Fruit fly (Drosophila melanogaster) whole organism, larva: ENCODE data around the gene CG8578.
A peak's percentile ranks its signal among the peaks of the same experiment; 100 is the strongest.

Experiments used
- noc ChIP-seq: fragments of 200-800 bp; sonication (Bioruptor generic); optimal IDR thresholded peaks from 3 replicates; lab custom pipeline; 2019; ENCODE audit warnings: missing biosample characterization, mild to moderate bottlenecking, missing genetic modification characterization, moderate library complexity

The CG8578 gene

DNA sequence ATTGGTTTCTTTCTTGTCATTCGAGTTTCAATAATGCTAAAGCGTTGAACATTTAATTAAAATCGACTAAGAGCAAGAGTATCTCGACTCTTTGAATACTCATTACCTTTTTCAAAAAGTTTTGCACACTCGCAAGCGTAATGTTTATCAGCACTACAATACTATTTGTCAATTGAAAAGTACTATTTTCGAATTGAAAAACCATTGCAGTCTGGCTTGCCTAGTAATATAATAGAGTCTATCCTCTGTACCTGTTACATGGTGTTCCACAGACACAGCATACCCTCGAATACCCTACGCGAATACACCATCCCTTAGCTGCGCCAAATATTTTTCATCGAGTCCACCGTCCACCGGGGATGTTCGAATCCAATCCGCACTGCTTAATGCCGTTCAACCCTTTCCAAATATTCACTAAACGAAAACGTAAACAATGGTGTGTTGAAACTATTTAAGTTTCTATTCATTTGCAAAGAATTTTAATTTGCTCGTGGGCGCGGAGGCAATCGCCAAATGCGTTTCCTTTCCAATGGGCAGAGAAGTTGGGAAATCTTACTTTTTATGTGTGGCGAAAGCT, 25.6 kb upstream of the CG8578 start:
- no peak for TF ChIP-seq noc

DNA sequence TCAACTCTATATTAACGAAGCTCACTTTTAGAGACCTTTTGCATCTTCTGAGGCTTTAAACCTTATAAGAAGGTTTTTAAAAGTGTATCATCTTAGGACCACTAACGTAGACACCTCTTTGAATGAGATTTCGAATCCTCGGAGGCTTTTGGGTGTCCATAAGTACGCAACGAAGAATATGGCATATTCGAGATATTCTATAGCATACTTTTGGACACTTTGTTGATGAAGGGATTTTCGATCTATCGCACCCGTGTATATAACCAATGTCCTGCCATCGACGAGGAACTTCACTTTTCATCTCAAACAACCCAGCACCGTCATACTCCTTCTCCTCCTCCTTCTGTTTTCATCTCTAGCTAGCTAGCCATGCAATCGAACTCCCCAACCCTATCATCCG, 21.9 kb upstream of the CG8578 start:
- no peak for TF ChIP-seq noc

DNA sequence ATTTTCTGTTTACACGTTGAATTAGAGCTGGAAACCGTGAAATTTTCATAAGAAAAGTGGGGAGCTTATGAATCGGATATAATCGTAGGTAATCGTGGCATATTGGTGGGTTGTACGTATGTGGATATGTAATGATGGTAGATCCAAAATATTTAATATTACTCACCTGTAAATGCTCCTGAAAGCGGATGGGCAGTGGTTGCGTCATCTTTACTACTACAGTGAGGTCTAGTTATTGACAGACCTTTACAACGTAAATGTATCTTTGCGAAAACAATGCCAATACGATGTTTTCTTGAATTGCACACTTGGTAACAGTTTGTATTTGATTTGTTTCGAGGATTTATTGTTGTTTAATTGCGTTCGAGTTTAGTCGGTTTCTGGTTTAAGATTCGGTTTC, 10.3 kb upstream of the CG8578 start:
- no peak for TF ChIP-seq noc

DNA sequence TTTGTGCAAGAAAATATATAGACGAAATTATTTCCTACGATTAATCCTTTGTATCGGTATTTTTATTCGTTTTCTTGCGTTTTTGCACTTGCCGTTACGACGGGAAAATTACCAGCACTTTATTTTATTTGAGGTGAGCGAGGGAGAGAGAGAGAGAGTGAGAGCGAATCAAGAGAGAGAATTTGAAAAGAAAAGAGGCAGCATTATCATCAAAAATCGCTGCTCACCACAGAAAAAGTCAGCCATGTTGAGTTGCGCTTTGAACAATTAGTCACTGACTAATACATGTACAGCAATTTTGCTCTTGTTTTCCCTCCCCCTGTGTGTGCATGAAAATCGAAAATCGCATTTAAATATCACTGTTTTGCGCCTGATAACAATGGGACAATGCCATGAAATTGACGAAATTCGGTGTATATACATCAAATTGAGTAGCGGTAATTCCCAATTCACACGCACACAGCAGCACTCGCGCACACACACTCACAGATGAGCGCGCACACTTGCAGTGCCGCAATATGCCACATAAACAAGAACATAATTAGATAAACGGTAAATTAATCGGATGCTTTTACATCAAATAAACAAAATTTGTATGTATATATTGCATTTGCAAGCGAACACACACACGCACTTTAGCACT, 9.6 kb upstream of the CG8578 start:
- no peak for TF ChIP-seq noc

DNA sequence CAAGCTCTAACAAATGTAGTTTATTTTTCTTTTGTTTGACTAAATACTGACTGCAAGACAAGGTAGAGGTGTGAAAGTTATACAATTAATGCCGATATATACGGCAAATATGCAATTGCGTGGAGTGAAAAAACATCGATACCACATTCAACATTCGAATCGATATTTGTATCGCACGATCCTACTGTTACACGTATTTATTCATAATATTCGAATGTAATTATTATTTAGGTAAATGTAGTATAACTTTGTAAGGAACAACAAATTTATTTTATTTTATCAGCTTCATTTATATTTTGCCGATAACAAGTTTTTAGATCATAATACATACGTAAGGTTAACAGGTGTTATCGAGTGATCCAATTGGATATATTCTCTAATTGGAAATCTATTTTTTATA, 8.9 kb upstream of the CG8578 start, which contains the start of gene Chc:
TSS of gene Chc (minus strand) at position 98 of the 400 bp plus-strand sequence.
- TF ChIP-seq noc: no peak

DNA sequence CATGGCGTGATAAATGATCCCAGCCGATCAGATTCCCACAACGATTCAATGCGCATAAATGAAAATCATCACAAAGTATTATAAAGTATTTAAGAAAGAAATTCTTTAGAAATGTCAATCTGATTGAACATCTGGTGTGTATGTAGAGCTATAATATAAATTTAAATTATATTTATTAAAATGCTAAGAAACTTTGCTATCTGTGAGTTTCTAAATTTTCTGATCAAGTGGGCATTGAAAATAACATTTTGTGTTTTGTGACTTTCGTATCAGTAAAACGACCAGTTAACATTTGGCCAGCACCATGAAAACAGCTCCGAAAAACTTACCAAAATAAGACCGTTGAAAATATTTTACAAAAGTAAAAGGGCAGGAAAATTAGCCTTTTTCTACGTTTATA, 6.7 kb upstream of the CG8578 start, which contains the start of gene CG8565:
TSS of gene CG8565 (plus strand) at position 301 of the 400 bp plus-strand sequence.
- TF ChIP-seq noc: no peak

DNA sequence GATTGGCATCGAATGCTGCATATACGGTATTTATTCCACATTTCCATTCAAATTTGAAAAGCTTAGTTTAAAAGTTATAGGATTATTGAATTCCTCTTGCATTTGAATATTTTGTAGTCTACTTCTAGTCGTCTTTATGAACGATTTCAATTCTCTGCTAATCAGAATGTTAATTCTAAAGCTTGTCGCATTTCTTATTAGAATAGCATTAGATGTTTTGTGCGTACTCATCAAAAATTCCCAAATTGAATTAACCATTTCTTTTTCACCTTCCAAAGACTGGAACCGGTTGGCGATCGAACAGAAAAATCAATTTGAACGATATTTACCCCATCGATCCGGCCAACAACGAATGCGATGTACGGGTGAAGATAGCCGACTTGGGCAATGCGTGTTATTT, 4.3 kb upstream of the CG8578 start:
- no peak for TF ChIP-seq noc

DNA sequence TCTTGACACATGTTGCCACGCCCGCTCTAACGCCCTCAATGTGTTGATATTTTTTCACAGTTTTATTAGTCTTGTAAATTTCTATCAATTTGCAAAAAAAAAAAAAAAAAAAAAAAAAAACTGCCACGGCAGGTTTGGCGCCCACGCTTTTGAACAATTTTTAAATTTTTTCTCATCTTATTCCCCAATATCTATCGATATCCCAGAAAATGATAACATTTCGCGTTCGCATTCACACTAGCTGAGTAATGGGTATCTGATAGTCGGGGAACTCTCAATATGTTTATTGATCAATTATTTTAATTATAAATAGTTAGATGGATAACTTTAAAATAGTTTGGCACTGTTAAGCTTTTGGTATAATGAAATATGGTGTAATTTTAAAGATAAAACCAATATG, 2.9 kb upstream of the CG8578 start:
- TF ChIP-seq noc: no peak

DNA sequence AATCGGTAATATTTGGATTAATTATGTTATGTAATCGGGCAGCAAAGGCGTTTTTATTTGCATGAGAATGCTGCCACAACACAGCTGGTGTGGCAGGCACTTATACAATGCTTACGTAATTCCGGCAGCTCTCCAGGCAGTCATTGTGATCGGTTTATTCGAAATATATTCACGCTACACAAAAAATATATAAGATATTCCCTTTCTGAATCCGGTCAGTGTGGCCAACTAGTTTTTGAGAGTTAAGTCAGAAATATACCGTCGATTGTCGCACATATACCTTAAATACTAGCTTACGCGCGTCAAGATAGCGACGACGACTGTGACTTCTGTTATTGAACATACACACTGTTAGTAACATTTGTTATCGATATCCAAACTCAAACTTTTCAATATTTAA, 4.7 kb downstream of the CG8578 start, which contains the start of gene sun:
TSS of gene sun (minus strand) at position 238 of the 400 bp plus-strand sequence.
- no peak for TF ChIP-seq noc

DNA sequence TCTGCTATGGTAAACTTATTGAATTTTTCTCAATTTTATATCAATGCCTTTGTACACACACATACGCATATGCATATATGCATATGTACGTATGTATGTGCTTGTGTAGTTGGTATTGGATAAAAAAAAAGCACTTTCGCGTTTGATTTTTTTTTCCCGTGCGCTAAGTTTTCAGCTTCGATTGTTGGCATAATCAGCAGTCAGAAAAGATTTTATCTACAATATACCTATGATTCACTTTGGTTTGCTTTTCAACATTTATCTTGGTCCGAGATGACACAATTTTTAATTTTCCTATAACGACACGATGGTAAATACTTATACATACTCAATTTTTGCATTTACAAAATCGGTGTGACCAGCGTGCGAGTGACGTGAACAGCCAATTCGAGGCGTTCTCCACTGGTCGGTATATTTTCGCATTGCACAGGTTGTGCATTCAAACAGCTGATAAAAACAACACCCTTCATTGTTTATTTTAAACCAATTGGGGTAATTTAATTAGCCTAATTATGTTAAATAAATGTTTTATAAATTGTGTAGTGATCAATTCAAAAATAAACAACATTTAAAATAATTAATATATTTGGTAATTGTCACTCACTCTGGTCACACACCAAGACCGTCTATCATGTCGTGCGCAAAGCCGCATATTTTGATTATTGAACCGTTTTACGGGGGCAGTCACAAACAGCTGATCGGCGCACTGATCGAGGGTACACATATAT, 8.7 kb downstream of the CG8578 start, which contains the start of the genes UBL3 and CG15914:
TSS of gene UBL3 (minus strand) at position 361 of the 728 bp plus-strand sequence.
TSS of gene CG15914 (plus strand) at position 607 of the 728 bp plus-strand sequence.
- peak; percentile 42 for TF ChIP-seq noc

DNA sequence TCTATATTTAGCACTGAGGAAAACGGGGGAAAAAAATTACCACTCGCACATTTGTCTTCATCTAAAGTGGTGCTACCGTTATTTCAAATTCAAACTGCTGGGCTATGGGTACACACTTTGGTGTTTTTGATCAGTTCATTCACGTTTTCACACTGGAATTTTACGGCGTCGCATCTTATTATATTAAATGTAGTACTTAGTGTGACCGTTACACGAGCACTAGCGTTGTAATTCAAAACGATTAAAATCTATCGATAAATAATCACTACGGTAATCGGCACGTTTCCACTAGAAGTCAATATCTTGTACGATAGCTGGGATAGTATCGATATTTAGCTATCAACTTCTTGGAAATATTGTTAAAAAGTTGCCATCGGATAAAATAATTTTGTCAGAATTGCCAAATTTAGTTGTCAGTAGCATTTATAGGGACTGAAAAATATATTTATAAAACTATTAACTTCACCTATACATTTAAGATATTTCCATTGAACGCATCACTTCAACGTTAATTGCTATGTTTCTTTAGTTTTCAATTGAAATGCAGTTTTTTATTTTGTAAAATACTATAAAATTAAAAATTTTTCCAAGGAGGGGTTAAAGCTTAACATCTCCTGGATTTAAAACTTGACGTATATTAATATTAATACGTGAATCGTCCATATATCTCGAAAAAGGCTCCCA, 13.5 kb downstream of the CG8578 start, which contains the start of the genes CG46440 and Myb:
TSS of gene CG46440 (minus strand) at position 223 of the 684 bp plus-strand sequence.
TSS of gene Myb (minus strand) at position 223 of the 684 bp plus-strand sequence.
- no peak for TF ChIP-seq noc

DNA sequence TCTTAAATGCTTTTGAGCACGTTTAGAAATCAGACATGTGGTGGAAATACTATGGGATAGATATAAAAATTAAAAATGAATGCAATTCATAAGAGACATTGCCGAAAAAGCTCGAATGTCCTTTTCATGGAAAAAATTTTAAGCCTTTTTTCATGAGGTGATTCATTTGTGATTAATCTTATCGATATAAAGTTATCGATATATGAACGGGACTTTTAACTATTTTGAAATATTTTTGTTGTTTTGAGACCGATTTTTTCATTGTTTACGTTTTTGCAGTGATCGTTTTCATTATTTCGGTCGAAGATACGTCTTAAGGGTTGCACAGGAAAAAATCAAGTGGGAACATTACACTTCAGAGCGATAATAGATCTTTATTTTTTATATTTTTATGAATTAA, 15.1 kb downstream of the CG8578 start, which contains the start of gene AlkB:
TSS of gene AlkB (minus strand) at position 101 of the 400 bp plus-strand sequence.
- TF ChIP-seq noc: no peak

DNA sequence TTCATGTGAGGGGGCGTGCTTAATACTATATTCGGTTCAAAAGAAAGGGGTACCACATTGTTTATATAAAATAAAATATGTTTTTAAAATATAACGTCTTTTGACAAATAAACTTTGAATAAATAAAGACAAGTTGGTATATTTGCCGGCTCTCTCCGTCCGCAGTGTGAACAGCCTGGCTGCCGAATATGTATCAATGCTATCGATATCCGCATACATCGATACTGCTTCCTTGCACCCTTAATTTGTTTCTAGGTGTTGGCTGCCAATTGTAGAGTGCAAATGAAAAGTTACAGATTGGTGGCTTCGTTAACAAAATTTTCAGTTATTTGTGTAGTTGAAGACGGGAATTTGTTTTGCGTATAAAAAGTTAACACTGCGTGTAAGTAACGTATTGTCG, 15.6 kb downstream of the CG8578 start, which contains the start of gene Gbeta13F:
TSS of gene Gbeta13F (plus strand) at position 247 of the 400 bp plus-strand sequence.
- no peak for TF ChIP-seq noc

DNA sequence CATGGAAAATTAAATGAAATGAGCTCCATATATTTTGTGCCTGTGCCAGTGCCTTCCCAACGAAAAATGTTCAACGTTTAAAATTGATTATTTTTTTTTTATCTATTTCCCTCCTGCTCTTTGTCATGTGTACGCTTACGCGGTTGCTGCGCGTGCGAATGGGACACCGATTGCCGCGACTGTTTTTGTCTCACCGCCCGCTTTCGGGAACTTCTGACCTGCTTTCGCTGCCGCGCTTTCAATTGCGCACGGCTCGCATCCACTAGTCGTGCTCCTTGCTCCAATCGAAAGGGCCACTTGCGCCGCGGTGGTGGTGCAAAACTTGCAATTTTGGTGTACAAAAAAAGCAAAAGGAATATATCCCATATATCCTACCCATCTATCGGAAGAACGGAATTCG, 16.2 kb downstream of the CG8578 start:
- no peak for TF ChIP-seq noc

DNA sequence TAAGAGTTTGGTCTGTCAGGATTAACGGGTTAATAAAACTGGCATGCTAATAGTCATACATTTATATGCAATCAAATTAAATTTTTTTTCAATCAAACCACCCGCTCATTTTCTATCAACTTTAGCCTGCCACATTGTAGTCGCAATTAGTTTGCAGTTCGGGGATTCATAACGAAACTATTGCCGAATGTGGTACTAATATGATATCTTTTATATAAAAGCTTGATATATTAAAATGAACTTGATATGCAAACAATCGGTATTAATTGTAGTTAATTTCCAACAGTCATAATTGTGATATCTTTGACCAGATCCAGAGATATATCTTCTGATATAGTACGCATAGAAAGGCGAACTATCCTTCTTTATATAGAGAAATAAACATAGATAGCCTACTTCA, 21.8 kb downstream of the CG8578 start:
- no peak for TF ChIP-seq noc

DNA sequence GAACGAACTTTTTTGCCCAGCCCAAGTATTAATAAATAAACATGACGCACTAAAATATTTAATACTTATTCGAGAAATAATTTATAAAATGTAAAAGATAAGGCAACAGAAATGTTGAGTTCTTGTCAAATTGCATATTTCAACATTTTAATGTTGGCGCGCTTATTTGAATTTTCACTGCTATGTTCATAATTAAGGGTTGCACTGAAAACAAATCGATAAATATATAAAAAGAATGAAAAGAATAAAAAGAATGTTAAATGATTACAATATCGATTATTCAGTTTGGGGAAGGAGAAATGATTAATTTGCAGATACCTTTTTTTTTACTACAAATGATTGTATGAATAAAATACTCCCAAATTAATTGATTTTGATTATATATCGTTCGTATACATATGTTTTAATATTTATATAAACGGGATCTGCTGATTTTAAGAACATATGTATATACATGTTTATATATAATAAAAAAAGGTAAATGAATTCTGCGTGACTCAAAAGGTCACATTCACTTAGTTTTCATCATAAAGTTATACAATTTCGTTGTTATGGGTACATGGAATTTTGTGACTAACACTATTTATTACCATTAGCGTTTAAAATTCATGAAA, 22.6 kb downstream of the CG8578 start:
- no peak for TF ChIP-seq noc
